Worm (Caenorhabditis elegans): Measurements from ENCODE around the gene col-155.
A peak's percentile ranks its signal among the peaks of the same experiment; 100 is the strongest.

The col-155 gene

DNA sequence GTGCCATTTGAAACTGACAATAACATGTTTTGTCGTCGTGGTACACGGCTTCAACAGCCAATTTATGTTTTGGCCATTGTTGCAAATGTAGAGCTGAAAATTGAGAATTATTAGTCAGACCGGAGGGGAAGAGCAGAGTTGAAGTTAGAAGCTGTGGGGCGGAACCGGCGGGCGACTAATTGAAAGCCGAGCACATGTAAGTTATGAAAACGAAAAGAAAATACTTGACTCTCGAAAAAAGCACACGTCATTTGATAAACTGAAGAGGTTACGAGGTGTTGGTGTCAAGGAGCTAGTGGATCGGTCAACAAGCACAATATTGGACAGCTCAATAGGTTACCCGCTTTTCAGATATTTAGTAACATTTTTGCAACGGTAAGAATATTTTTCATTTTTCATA, 23.5 kb downstream of the col-155 start, which contains the start of gene dop-5:
TSS of gene dop-5 (minus strand) at position 101 of the 400 bp plus-strand sequence.
- TF ChIP-seq lir-3 (tag; optimal IDR thresholded peaks at IDR 0.05; ENCODE audit: poor library complexity) (no peak), nhr-47 (tag; optimal IDR thresholded peaks at IDR 0.05) (no peak), lin-15B (tag; optimal IDR thresholded peaks at IDR 0.05) (no peak), mep-1 (tag; optimal IDR thresholded peaks at IDR 0.05) (no peak), ets-5 (GFP tag; IDR thresholded peaks at IDR 0.05) (no peak)

DNA sequence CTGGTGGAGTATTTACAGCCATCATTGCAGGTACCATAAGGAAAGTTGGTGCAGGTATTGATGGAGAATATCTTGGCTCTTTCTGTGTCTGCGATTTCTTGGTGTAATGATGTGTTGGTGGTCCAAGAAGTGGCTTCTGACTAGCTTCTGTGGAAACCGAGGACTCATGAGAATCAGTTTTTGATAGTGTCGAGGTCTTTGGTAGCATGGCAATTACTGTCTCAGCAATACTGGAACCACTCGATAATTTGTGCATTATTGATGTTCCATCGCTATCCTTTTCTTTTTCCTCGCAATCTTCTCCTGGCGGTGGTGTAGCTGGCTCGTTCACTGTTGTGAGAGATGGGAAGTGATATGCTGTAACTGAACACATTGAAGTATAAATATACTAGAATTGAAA, 26.1 kb downstream of the col-155 start:
- TF ChIP-seq mef-2 (tag; optimal IDR thresholded peaks at IDR 0.05) (no peak), ztf-11 (tag; optimal IDR thresholded peaks at IDR 0.05) (no peak), zag-1 (tag; optimal IDR thresholded peaks at IDR 0.05) (no peak), dsc-1 (tag; optimal IDR thresholded peaks at IDR 0.05) (no peak), mdl-1 (tag; optimal IDR thresholded peaks at IDR 0.05) (no peak), nhr-47 (tag; optimal IDR thresholded peaks at IDR 0.05) (no peak), C16A3.4 (tag; optimal IDR thresholded peaks at IDR 0.05) (no peak), isw-1 (GFP tag; IDR thresholded peaks at IDR 0.05) (no peak), ceh-82 (tag; optimal IDR thresholded peaks at IDR 0.05) (no peak), C04F5.9 (tag; optimal IDR thresholded peaks at IDR 0.05) (no peak), nhr-71 (tag; optimal IDR thresholded peaks at IDR 0.05) (no peak), lin-39 (tag; optimal IDR thresholded peaks at IDR 0.05) (no peak), rnt-1 (tag; optimal IDR thresholded peaks at IDR 0.05) (no peak)

ce11 chrV:11354264-11354663, 35.4 kb downstream of the col-155 start:
- TF ChIP-seq jun-1 (tag; optimal IDR thresholded peaks at IDR 0.05): no peak
- TF ChIP-seq lin-14 (GFP tag; optimal IDR thresholded peaks at IDR 0.05): peak; percentile 56
- no peak for TF ChIP-seq grh-1 (GFP tag; IDR thresholded peaks at IDR 0.05)
- peak; percentile 12 for TF ChIP-seq fkh-10 (GFP tag; optimal IDR thresholded peaks at IDR 0.05)
- TF ChIP-seq sox-4 (tag; optimal IDR thresholded peaks at IDR 0.05): no peak
- no peak for TF ChIP-seq unc-62 (GFP tag; optimal IDR thresholded peaks at IDR 0.05)
- TF ChIP-seq isw-1 (GFP tag; IDR thresholded peaks at IDR 0.05): no peak
- no peak for TF ChIP-seq ceh-63 (GFP tag; optimal IDR thresholded peaks at IDR 0.05)
- TF ChIP-seq mab-9 (GFP tag; IDR thresholded peaks at IDR 0.05): no peak
- TF ChIP-seq ces-1 (GFP tag; optimal IDR thresholded peaks at IDR 0.05): peak; percentile 3
- no peak for TF ChIP-seq swsn-7 (tag; optimal IDR thresholded peaks at IDR 0.05)
- TF ChIP-seq zip-4 (GFP tag; optimal IDR thresholded peaks at IDR 0.05): no peak
- no peak for TF ChIP-seq tlp-1 (tag; optimal IDR thresholded peaks at IDR 0.05)
- no peak for TF ChIP-seq nhr-84 (tag; optimal IDR thresholded peaks at IDR 0.05)
- no peak for TF ChIP-seq lin-13 (GFP tag; optimal IDR thresholded peaks at IDR 0.05)

ce11 chrV:11352893-11353292, 36.8 kb downstream of the col-155 start, which contains the start of gene npr-25:
npr-25 (minus strand) TSS chrV:11352993.
- TF ChIP-seq lin-39 (tag; optimal IDR thresholded peaks at IDR 0.05): no peak
- TF ChIP-seq lsy-2 (tag; optimal IDR thresholded peaks at IDR 0.05): no peak
- no peak for TF ChIP-seq fos-1 (tag; optimal IDR thresholded peaks at IDR 0.05)
- no peak for TF ChIP-seq vab-15 (tag; optimal IDR thresholded peaks at IDR 0.05)
- TF ChIP-seq ceh-8 (GFP tag; optimal IDR thresholded peaks at IDR 0.05): no peak
- no peak for TF ChIP-seq ets-5 (GFP tag; IDR thresholded peaks at IDR 0.05)

DNA sequence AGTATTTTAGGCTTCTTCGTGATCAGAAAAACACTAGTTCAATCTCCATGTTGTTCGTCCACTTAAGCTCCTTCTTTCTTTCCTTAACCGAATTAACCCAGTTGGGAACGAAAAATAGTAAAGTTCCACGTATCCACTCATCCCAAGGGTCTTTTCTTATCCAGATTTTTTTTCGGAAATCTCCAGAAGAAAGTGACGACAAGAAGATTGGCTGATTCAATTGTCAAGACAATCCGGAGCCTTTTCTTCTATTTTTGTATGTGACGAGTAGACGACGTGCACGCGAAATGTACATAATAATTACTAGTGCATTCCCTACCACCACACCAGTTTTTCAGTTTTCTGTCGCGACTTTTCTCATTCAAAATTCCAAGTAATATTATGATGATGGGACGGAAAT, 38.4 kb downstream of the col-155 start:
- TF ChIP-seq skn-1 (tag; optimal IDR thresholded peaks at IDR 0.05): no peak
- TF ChIP-seq ces-1 (GFP tag; optimal IDR thresholded peaks at IDR 0.05): no peak
- no peak for TF ChIP-seq mep-1 (tag; optimal IDR thresholded peaks at IDR 0.05)
- TF ChIP-seq irx-1 (tag; optimal IDR thresholded peaks at IDR 0.05): no peak
- TF ChIP-seq lin-14 (GFP tag; optimal IDR thresholded peaks at IDR 0.05): peak; percentile 47
- TF ChIP-seq fkh-10 (GFP tag; optimal IDR thresholded peaks at IDR 0.05): peak; percentile 19
